Worm (Caenorhabditis elegans) whole organism, L3 larva: ENCODE data around the gene frpr-16.

Experiments used
- ceh-82 ChIP-seq: fragments of 150-350 bp; optimal IDR thresholded peaks from 2 replicates; lab custom pipeline; 2014; ENCODE audit warnings: missing biosample characterization, missing genetic modification characterization
- lsy-12 ChIP-seq: sonication (generic microtip); optimal IDR thresholded peaks from 2 replicates; lab custom pipeline; 2016; ENCODE audit warnings: mild to moderate bottlenecking, missing genetic modification characterization, missing compliant biosample characterization

- no peak for TF ChIP-seq ceh-82 (tag; lab: Kevin White, UChicago)
- no peak for TF ChIP-seq lsy-12 (tag; lab: Kevin White, UChicago)
These were observed 40.3 kb downstream of the frpr-16 start, which contains the start of gene ins-3 for ce11 chrII:5990668-5991067.
